Worm (Caenorhabditis elegans) whole organism, L1 larva: ENCODE measurements around the gene Y54G2A.18.

Source experiments
- C04F5.9 ChIP-seq: sonication (generic microtip); optimal IDR thresholded peaks from 2 replicates; lab custom pipeline; 2016; ENCODE audit warnings: missing genetic modification characterization, missing compliant biosample characterization
- egl-27 ChIP-seq, 2 experiments: fragments of 150-350 bp in 1 of 2; sonication (generic microtip); optimal IDR thresholded peaks; 3 replicates each; lab custom pipeline; 2017 to 2018; ENCODE audit warnings: missing biosample characterization in 2 of 2, missing genetic modification characterization in 2 of 2, missing genetic modification reagents in 2 of 2
- elt-3 ChIP-seq, 6 experiments: fragments of 150-350 bp in 1 of 6; sonication (generic microtip); optimal IDR thresholded peaks; 2 replicates each; lab custom pipeline; 2017 to 2018; ENCODE audit warnings: missing biosample characterization in 6 of 6, missing genetic modification characterization in 6 of 6, inconsistent platforms in 1 of 6
- fos-1 ChIP-seq: fragments of 150-350 bp; optimal IDR thresholded peaks from 2 replicates; lab custom pipeline; 2014; ENCODE audit warnings: missing biosample characterization, missing genetic modification characterization
- mab-9 ChIP-seq: fragments of 200-800 bp; sonication (Bioruptor generic); IDR thresholded peaks from 2 replicates; pipeline ENCODE4 v1.3.6; 2022; ENCODE audit warnings: missing genetic modification reagents, missing genetic modification characterization, missing compliant biosample characterization
- nhr-237 ChIP-seq: fragments of 150-350 bp; optimal IDR thresholded peaks from 2 replicates; lab custom pipeline; 2014; ENCODE audit warnings: missing biosample characterization, missing genetic modification characterization
- pqm-1 ChIP-seq: sonication (generic microtip); optimal IDR thresholded peaks from 3 replicates; lab custom pipeline; 2017; ENCODE audit warnings: missing biosample characterization, missing genetic modification characterization
- rnt-1 ChIP-seq: sonication (generic microtip); optimal IDR thresholded peaks from 2 replicates; lab custom pipeline; 2016; ENCODE audit warnings: mild to moderate bottlenecking, missing genetic modification characterization, moderate library complexity, missing compliant biosample characterization
- zip-4 ChIP-seq: fragments of 200-800 bp; sonication (Bioruptor generic); optimal IDR thresholded peaks from 2 replicates; lab custom pipeline; 2018; ENCODE audit warnings: mild to moderate bottlenecking, missing genetic modification characterization, moderate library complexity, missing compliant biosample characterization

ce11 chrIV:2850586-2850985 lies 41.7 kb downstream of the Y54G2A.18 start, which contains the start of gene clec-85:
- no peak for TF ChIP-seq egl-27 (tag; optimal IDR thresholded peaks at IDR 0.05; lab: Kevin White, UChicago)
- no peak for TF ChIP-seq rnt-1 (tag; lab: Kevin White, UChicago)
- TF ChIP-seq mab-9 (GFP tag; lab: Robert Waterston, UW) = no peak
- no peak for TF ChIP-seq elt-3 (tag; optimal IDR thresholded peaks at IDR 0.05; lab: Kevin White, UChicago)
- TF ChIP-seq fos-1 (tag; lab: Kevin White, UChicago) = no peak
- no peak for TF ChIP-seq nhr-237 (tag; lab: Kevin White, UChicago)
- TF ChIP-seq zip-4 (GFP tag; lab: Kevin White, UChicago) = no peak
- TF ChIP-seq C04F5.9 (tag; lab: Kevin White, UChicago) = no peak
- no peak for TF ChIP-seq pqm-1 (tag; lab: Kevin White, UChicago)
